Worm (Caenorhabditis elegans): ENCODE measurements around the gene F46G10.4.
A peak's percentile ranks its signal among the peaks of the same experiment; 100 is the strongest.

F46G10.4 gene

DNA sequence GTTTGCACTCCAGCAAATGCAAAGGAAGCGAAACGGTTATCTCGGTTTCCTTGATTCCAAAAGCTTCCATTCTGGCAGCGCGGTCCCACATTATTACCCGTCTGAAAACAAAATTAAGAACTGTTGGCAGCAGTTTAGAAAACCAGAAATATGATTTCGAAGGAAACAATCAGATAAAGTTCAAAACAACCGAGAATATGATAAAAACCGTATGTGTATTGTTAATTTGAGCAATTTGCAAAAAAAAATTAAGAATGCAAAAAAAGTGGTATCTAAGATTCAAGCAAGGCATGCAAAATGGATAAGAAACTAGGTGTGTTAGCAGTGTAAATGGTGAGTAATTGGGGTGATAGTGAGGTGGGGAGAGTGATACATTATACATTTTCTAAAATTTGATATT is 45.1 kb upstream of the F46G10.4 start, which contains the start of gene R04D3.4:
Gene R04D3.4, minus strand, starts transcription at position 101 of the 400 bp plus-strand sequence.
- TF ChIP-seq nhr-111 (GFP tag; optimal IDR thresholded peaks at IDR 0.05) (no peak), hif-1 (tag; optimal IDR thresholded peaks at IDR 0.05) (no peak), gei-8 (GFP tag; optimal IDR thresholded peaks at IDR 0.05) (no peak), dmd-8 (GFP tag; IDR thresholded peaks at IDR 0.05) (no peak), daf-12 (tag; optimal IDR thresholded peaks at IDR 0.05) (no peak), mdt-29 (GFP tag; IDR thresholded peaks at IDR 0.05) (no peak), tra-1 (GFP tag; IDR thresholded peaks at IDR 0.05) (no peak), nhr-25 (tag; optimal IDR thresholded peaks at IDR 0.05; ENCODE audit: borderline replicate concordance, insufficient read depth) (no peak), tag-97 (GFP tag; IDR thresholded peaks at IDR 0.05) (no peak), madf-9 (GFP tag; conservative IDR thresholded peaks at IDR 0.05) (no peak), jun-1 (tag; optimal IDR thresholded peaks at IDR 0.05) (no peak), T26A8.4 (GFP tag; IDR thresholded peaks at IDR 0.05) (no peak), F10B5.3 (tag; optimal IDR thresholded peaks at IDR 0.05) (no peak), ceh-20 (GFP tag; IDR thresholded peaks at IDR 0.05) (no peak)

DNA sequence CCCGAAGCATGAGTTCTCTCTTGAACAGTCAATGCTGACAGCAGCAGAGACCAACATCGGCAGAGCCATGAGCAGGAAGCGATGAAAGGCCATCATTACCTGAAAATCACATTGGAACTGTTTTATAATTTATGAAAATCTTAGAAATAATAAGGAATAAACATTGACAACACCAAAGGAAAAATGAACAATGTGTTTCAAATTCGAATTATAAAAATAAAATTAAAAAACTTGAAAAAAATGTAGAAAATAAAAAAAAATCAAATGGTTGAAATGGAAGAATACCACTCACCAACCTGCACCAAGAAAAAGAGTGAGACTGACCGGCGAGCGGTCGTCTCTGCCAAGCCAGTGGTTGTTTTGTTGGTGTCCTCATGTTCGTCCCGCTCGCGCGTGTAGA is 43.3 kb upstream of the F46G10.4 start, which contains the start of gene R04D3.3:
Gene R04D3.3, minus strand, starts transcription at position 101 of the 400 bp plus-strand sequence.
- peak in 1 of 2 experiments; percentile 53 for TF ChIP-seq unc-62 (GFP tag; optimal IDR thresholded peaks at IDR 0.05 in 1 of 2)
- no peak for TF ChIP-seq unc-62 (tag; optimal IDR thresholded peaks at IDR 0.05)
- no peak for TF ChIP-seq nhr-76 (tag; optimal IDR thresholded peaks at IDR 0.05)

DNA sequence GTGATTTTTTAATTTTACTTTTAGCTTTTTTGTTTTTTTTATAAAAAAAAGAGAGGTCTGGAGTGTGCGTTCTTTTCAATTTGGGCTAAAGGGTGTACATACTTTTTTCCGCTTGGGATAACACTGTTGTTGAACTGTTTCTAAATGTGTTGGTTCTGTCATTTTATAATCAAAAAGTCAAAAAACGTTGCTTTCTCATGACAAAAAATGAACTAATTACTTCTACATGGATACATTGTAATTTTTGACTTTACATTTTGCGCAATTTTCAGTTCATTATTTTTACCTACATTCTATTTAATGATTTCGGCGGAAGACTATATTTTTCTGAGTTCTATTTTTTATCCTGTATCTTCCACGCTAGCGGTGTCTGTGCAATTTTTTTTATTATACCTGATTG is 42.3 kb upstream of the F46G10.4 start, which contains the start of gene srd-38:
Gene srd-38, plus strand, starts transcription at position 301 of the 400 bp plus-strand sequence.
- no peak for TF ChIP-seq ceh-62 (tag; optimal IDR thresholded peaks at IDR 0.05)
- TF ChIP-seq hmg-1.1 (GFP tag; IDR thresholded peaks at IDR 0.05): no peak
- TF ChIP-seq lin-39 (tag; optimal IDR thresholded peaks at IDR 0.05): no peak
- no peak for TF ChIP-seq F10B5.3 (tag; optimal IDR thresholded peaks at IDR 0.05)
- TF ChIP-seq aha-1 (tag): no peak
- no peak for TF ChIP-seq nhr-10 (tag; optimal IDR thresholded peaks at IDR 0.05)
- TF ChIP-seq fos-1 (tag; optimal IDR thresholded peaks at IDR 0.05): no peak
- TF ChIP-seq lin-38 (GFP tag; IDR thresholded peaks at IDR 0.05): no peak
- TF ChIP-seq ama-1 (optimal IDR thresholded peaks at IDR 0.05): no peak
- no peak for TF ChIP-seq mes-2 (tag; optimal IDR thresholded peaks at IDR 0.05; ENCODE audit: poor library complexity, severe bottlenecking)
- no peak for TF ChIP-seq Y5F2A.4 (GFP tag; optimal IDR thresholded peaks at IDR 0.05)
- TF ChIP-seq ZK546.5 (tag; optimal IDR thresholded peaks at IDR 0.05): no peak
- no peak for TF ChIP-seq vab-7 (GFP tag; IDR thresholded peaks at IDR 0.05)

DNA sequence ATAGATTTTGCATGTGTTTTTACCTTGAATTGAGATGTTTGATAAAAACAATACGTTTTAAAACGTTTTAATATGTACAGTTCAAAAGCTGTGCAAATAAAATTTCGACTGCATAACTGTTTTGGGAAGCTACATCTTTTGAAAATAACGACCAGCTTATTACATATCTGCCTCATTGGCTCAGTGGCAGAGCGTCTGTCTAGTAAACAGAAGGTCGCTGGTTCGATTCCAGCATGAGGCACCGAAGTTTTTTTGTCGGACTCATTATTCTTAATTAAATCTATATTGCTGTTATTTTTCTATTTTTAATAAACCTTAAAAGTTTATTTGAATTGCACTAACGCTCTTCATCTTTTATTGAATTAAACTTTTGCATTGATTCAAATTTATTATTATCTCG is 40.8 kb upstream of the F46G10.4 start:
- TF ChIP-seq nhr-41 (GFP tag; IDR thresholded peaks at IDR 0.05): no peak
- TF ChIP-seq Y75B8A.6 (GFP tag; IDR thresholded peaks at IDR 0.05): no peak
- TF ChIP-seq mes-2 (tag; optimal IDR thresholded peaks at IDR 0.05; ENCODE audit: poor library complexity, severe bottlenecking): no peak
- no peak for TF ChIP-seq zag-1 (tag; optimal IDR thresholded peaks at IDR 0.05)
- TF ChIP-seq ceh-44 (GFP tag; IDR thresholded peaks at IDR 0.05): no peak
- no peak for TF ChIP-seq fos-1 (tag; optimal IDR thresholded peaks at IDR 0.05)
- TF ChIP-seq unc-39 (tag; optimal IDR thresholded peaks at IDR 0.05): no peak
- TF ChIP-seq ZK546.5 (tag; optimal IDR thresholded peaks at IDR 0.05): no peak
- no peak for TF ChIP-seq spr-1 (tag; optimal IDR thresholded peaks at IDR 0.05)
- TF ChIP-seq dmd-8 (GFP tag; IDR thresholded peaks at IDR 0.05): no peak
- TF ChIP-seq ceh-32 (tag; optimal IDR thresholded peaks at IDR 0.05; ENCODE audit: poor library complexity): no peak
- no peak for TF ChIP-seq nhr-10 (tag; optimal IDR thresholded peaks at IDR 0.05)
- TF ChIP-seq lin-15B (tag; optimal IDR thresholded peaks at IDR 0.05): no peak
- no peak for TF ChIP-seq dmd-9 (GFP tag; IDR thresholded peaks at IDR 0.05)
- no peak for TF ChIP-seq nhr-28 (tag; optimal IDR thresholded peaks at IDR 0.05)
- TF ChIP-seq set-16 (GFP tag; IDR thresholded peaks at IDR 0.05): no peak
- TF ChIP-seq lir-3 (tag; optimal IDR thresholded peaks at IDR 0.05): peak; percentile 5
- 0 out of 2 replicates have a peak, but pooled peaks have one; percentile 18 for TF ChIP-seq vab-7 (GFP tag; IDR thresholded peaks at IDR 0.05)
- TF ChIP-seq lin-29 (GFP tag; IDR thresholded peaks at IDR 0.05): no peak
- TF ChIP-seq nhr-11 (tag; optimal IDR thresholded peaks at IDR 0.05): no peak
- TF ChIP-seq skn-1 (tag; optimal IDR thresholded peaks at IDR 0.05): no peak
- TF ChIP-seq nhr-6 (tag; optimal IDR thresholded peaks at IDR 0.05): no peak
- TF ChIP-seq lin-39 (tag; optimal IDR thresholded peaks at IDR 0.05): no peak
- TF ChIP-seq nhr-42 (GFP tag; IDR thresholded peaks at IDR 0.05): no peak
- no peak for TF ChIP-seq nhr-76 (tag; optimal IDR thresholded peaks at IDR 0.05)
- TF ChIP-seq pqm-1 (tag; optimal IDR thresholded peaks at IDR 0.05): no peak
